Fruit fly (Drosophila melanogaster) whole organism, wandering third instar larva: ENCODE measurements around the gene CG15027.

Experiments
- GATAd ChIP-seq: sonication (Bioruptor generic); optimal IDR thresholded peaks from 2 replicates; lab custom pipeline; 2016; ENCODE audit warnings: missing biosample characterization, missing genetic modification characterization
- HLH106 ChIP-seq: fragments of 200-800 bp; optimal IDR thresholded peaks from 3 replicates; lab custom pipeline; 2019; ENCODE audit warnings: missing biosample characterization, mild to moderate bottlenecking, missing genetic modification characterization, moderate library complexity
- OdsH ChIP-seq: fragments of 200-800 bp; sonication (Bioruptor generic); optimal IDR thresholded peaks from 2 replicates; lab custom pipeline; 2016; ENCODE audit warnings: missing biosample characterization, mild to moderate bottlenecking, missing genetic modification characterization
- dl ChIP-seq, 2 experiments: fragments of 175-275, 200-275 bp in 1 of 2; fragments of 200-275 bp in 1 of 2; sonication (Bioruptor generic); optimal IDR thresholded peaks; lab custom pipeline; 2018; ENCODE audit warnings: mild to moderate bottlenecking in 2 of 2, missing biosample characterization in 2 of 2, missing genetic modification characterization in 2 of 2, moderate library complexity in 2 of 2; ENCODE audit not compliant: partially characterized antibody in 2 of 2, insufficient read depth in 1 of 2
- lola ChIP-seq: fragments of >200 bp; optimal IDR thresholded peaks from 2 replicates; lab custom pipeline; 2017; ENCODE audit warnings: missing biosample characterization, missing genetic modification characterization

dm6 chrX:15090371-15090770 lies 4.7 kb upstream of the CG15027 start:
- no peak for TF ChIP-seq GATAd
- no peak for TF ChIP-seq dl (GFP tag; optimal IDR thresholded peaks at IDR 0.05; lab: Kevin White, UChicago; ENCODE audit: insufficient read depth in 1 of 2, partially characterized antibody in 2 of 2)
- peak; percentile 30 for TF ChIP-seq HLH106 (tag; lab: Kevin White, UChicago)
- TF ChIP-seq lola (GFP tag; lab: Kevin White, UChicago) = no peak
- TF ChIP-seq OdsH (GFP tag; lab: Kevin White, UChicago) = no peak
